Fruit fly (Drosophila melanogaster): Measurements from ENCODE around the gene CG2652.
A peak's percentile ranks its signal among the peaks of the same experiment; 100 is the strongest.

dm6 chrX:2633847-2634776 lies 48.6 kb downstream of the CG2652 start, which contains the start of gene sgg:
- TF ChIP-seq CG8478 (optimal IDR thresholded peaks at IDR 0.05) (peak; percentile 70), psq (optimal IDR thresholded peaks at IDR 0.05) (no peak), EcR (GFP tag; optimal IDR thresholded peaks at IDR 0.05) (no peak), pan (optimal IDR thresholded peaks at IDR 0.05) (no peak)
